Fruit fly (Drosophila melanogaster): ENCODE measurements around the gene Acbp1.

dm6 chr2L:8163025-8163351 is 736 bp upstream of the Acbp1 start, which contains the start of gene Piezo:
- TF ChIP-seq CG8478 (optimal IDR thresholded peaks at IDR 0.05) = no peak
- TF ChIP-seq CTCF (optimal IDR thresholded peaks at IDR 0.05) = no peak

Data from S2 (cell line).